Worm (Caenorhabditis elegans): ENCODE data around the gene hlh-11.

hlh-11 gene

ce11 chrIII:9617599-9618262 is 1.8 kb upstream of the hlh-11 start:
- TF ChIP-seq fkh-10 (GFP tag; optimal IDR thresholded peaks at IDR 0.05) (no peak), nfya-1 (tag; optimal IDR thresholded peaks at IDR 0.05) (peak; percentile 52)

ce11 chrIII:9620148-9620547 is 637 bp downstream of the hlh-11 start:
- TF ChIP-seq ceh-18 (tag; optimal IDR thresholded peaks at IDR 0.05) (peak; percentile 7), pha-2 (tag; optimal IDR thresholded peaks at IDR 0.05) (no peak)

ce11 chrIII:9621840-9622525 is 2.5 kb downstream of the hlh-11 start:
- TF ChIP-seq ref-2 (tag; optimal IDR thresholded peaks at IDR 0.05) (no peak), tbx-2 (tag; optimal IDR thresholded peaks at IDR 0.05) (no peak), elt-2 (tag; optimal IDR thresholded peaks at IDR 0.05) (peak; percentile 93), hlh-13 (GFP tag; optimal IDR thresholded peaks at IDR 0.05) (no peak)

- no peak for TF ChIP-seq sox-4 (tag; optimal IDR thresholded peaks at IDR 0.05)
- no peak for TF ChIP-seq rnt-1 (tag; optimal IDR thresholded peaks at IDR 0.05)
- TF ChIP-seq C08G9.2 (tag; optimal IDR thresholded peaks at IDR 0.05), result no peak
- no peak for TF ChIP-seq pqm-1 (tag; optimal IDR thresholded peaks at IDR 0.05)
- no peak for TF ChIP-seq ceh-30 (tag; optimal IDR thresholded peaks at IDR 0.05)
- TF ChIP-seq pag-3 (tag; optimal IDR thresholded peaks at IDR 0.05; ENCODE audit: borderline replicate concordance), result no peak
- TF ChIP-seq ceh-6 (GFP tag; optimal IDR thresholded peaks at IDR 0.05), result no peak
- no peak for TF ChIP-seq lin-11 (tag; optimal IDR thresholded peaks at IDR 0.05)
- TF ChIP-seq ceh-24 (tag; optimal IDR thresholded peaks at IDR 0.05), result no peak
- no peak for TF ChIP-seq pros-1 (tag; optimal IDR thresholded peaks at IDR 0.05)
- no peak for TF ChIP-seq ceh-18 (tag; optimal IDR thresholded peaks at IDR 0.05)
- no peak for TF ChIP-seq tbx-2 (tag; optimal IDR thresholded peaks at IDR 0.05)
- TF ChIP-seq fkh-10 (GFP tag; optimal IDR thresholded peaks at IDR 0.05), result no peak
- no peak for TF ChIP-seq unc-55 (GFP tag; optimal IDR thresholded peaks at IDR 0.05)
- TF ChIP-seq ceh-9 (tag; optimal IDR thresholded peaks at IDR 0.05), result no peak
Observed at ce11 chrIII:9623460-9623859, 3.9 kb downstream of the hlh-11 start.

DNA sequence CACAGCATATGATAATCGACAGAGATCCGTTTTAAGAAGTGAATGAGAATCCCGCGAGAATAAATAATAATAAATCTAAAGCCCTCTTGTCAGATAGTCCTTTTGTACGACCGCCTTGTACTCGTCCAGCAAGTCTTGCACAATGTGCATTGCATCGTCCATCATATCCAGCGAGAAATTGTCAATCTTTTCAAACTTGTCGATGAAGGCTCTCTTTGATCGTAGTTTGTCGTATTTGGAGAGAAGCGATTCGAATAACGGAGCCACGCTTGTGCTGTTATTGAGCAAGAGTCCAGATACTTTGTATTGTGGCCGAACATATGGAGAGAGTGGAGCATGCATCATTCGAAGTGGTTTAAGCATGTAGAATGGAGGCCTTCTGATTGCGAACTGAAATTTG is 7.1 kb downstream of the hlh-11 start:
- TF ChIP-seq hlh-15 (tag; optimal IDR thresholded peaks at IDR 0.05), result no peak
- no peak for TF ChIP-seq elt-2 (tag; optimal IDR thresholded peaks at IDR 0.05)
- TF ChIP-seq ets-4 (tag; optimal IDR thresholded peaks at IDR 0.05), result no peak
- TF ChIP-seq ceh-22 (tag; optimal IDR thresholded peaks at IDR 0.05), result no peak
- no peak for TF ChIP-seq zip-5 (tag; optimal IDR thresholded peaks at IDR 0.05)
- TF ChIP-seq T23F11.4 (GFP tag; optimal IDR thresholded peaks at IDR 0.05), result no peak
- TF ChIP-seq hlh-6 (tag; optimal IDR thresholded peaks at IDR 0.05), result no peak
- no peak for TF ChIP-seq sox-2 (GFP tag; IDR thresholded peaks at IDR 0.05)
- no peak for TF ChIP-seq pag-3 (tag; optimal IDR thresholded peaks at IDR 0.05; ENCODE audit: borderline replicate concordance)
- no peak for TF ChIP-seq unc-55 (GFP tag; optimal IDR thresholded peaks at IDR 0.05)
- TF ChIP-seq Y22D7AL.16 (tag; optimal IDR thresholded peaks at IDR 0.05), result no peak
- TF ChIP-seq lim-6 (tag; optimal IDR thresholded peaks at IDR 0.05), result no peak
- TF ChIP-seq K09A11.1 (tag; optimal IDR thresholded peaks at IDR 0.05; ENCODE audit: insufficient read depth), result no peak
- TF ChIP-seq pat-9 (tag; optimal IDR thresholded peaks at IDR 0.05), result no peak
- TF ChIP-seq ceh-14 (tag; optimal IDR thresholded peaks at IDR 0.05), result no peak
